Fruit fly (Drosophila melanogaster) whole organism, prepupa: ENCODE results near the gene CG11089.

Source experiments
- CG10631 ChIP-seq: fragments of 200-800 bp; sonication (Bioruptor generic); optimal IDR thresholded peaks from 2 replicates; lab custom pipeline; 2016; ENCODE audit warnings: missing biosample characterization, missing genetic modification characterization
- CG11762 ChIP-seq: fragments of 200-800 bp; sonication (Bioruptor generic); optimal IDR thresholded peaks from 3 replicates; lab custom pipeline; 2016; ENCODE audit warnings: missing biosample characterization, missing genetic modification characterization; ENCODE audit not compliant: insufficient read depth
- CG11902 ChIP-seq: fragments of 200-800 bp; sonication (Bioruptor generic); optimal IDR thresholded peaks from 3 replicates; lab custom pipeline; 2016; ENCODE audit warnings: missing biosample characterization, missing genetic modification characterization
- CG15336 ChIP-seq: fragments of 200-800 bp; sonication (Bioruptor generic); IDR thresholded peaks from 2 replicates; pipeline ENCODE4 v1.3.6; 2022; ENCODE audit warnings: missing biosample characterization, missing genetic modification characterization
- CG1621 ChIP-seq: fragments of 200-800 bp; sonication (Bioruptor generic); optimal IDR thresholded peaks from 3 replicates; lab custom pipeline; 2018; ENCODE audit warnings: missing biosample characterization, mild to moderate bottlenecking, missing genetic modification characterization
- CG16779 ChIP-seq: fragments of 200-800 bp; sonication (Bioruptor generic); optimal IDR thresholded peaks from 3 replicates; lab custom pipeline; 2017; ENCODE audit warnings: missing biosample characterization, mild to moderate bottlenecking, missing genetic modification characterization
- CG3032 ChIP-seq: fragments of 200-800 bp; optimal IDR thresholded peaks from 2 replicates; lab custom pipeline; 2019; ENCODE audit warnings: missing biosample characterization, mild to moderate bottlenecking, missing genetic modification characterization, moderate library complexity
- CG31627 ChIP-seq: fragments of 200-800 bp; sonication (Bioruptor generic); optimal IDR thresholded peaks from 3 replicates; lab custom pipeline; 2016; ENCODE audit warnings: missing biosample characterization, missing genetic modification characterization
- CG32006 ChIP-seq: fragments of 200-800 bp; sonication (Bioruptor generic); optimal IDR thresholded peaks from 3 replicates; lab custom pipeline; 2017; ENCODE audit warnings: missing biosample characterization, mild to moderate bottlenecking, missing genetic modification characterization
- CG34406 ChIP-seq: fragments of 200-800 bp; sonication (Bioruptor generic); optimal IDR thresholded peaks from 3 replicates; lab custom pipeline; 2016; ENCODE audit warnings: missing biosample characterization, missing genetic modification characterization
- CG3919 ChIP-seq: fragments of 200-800 bp; sonication (Bioruptor generic); optimal IDR thresholded peaks from 3 replicates; lab custom pipeline; 2016; ENCODE audit warnings: missing biosample characterization, missing genetic modification characterization
- CG4318 ChIP-seq: fragments of 200-800 bp; sonication (Bioruptor generic); optimal IDR thresholded peaks from 3 replicates; lab custom pipeline; 2017; ENCODE audit warnings: missing biosample characterization, mild to moderate bottlenecking, missing genetic modification characterization
- CG6163 ChIP-seq: fragments of 200-800 bp; sonication (Bioruptor generic); IDR thresholded peaks from 3 replicates; pipeline ENCODE4 v1.3.6; 2022; ENCODE audit warnings: missing biosample characterization, missing genetic modification characterization
- CG6276 ChIP-seq: fragments of 200-800 bp; sonication (Bioruptor generic); optimal IDR thresholded peaks from 2 replicates; lab custom pipeline; 2017; ENCODE audit warnings: missing biosample characterization, mild to moderate bottlenecking, missing genetic modification characterization
- CG6808 ChIP-seq: fragments of 200-800 bp; sonication (Bioruptor generic); optimal IDR thresholded peaks from 3 replicates; lab custom pipeline; 2017; ENCODE audit warnings: missing biosample characterization, missing genetic modification characterization, mild to moderate bottlenecking, moderate library complexity, missing genetic modification reagents
- CG7368 ChIP-seq: fragments of 200-800 bp; sonication (Bioruptor generic); optimal IDR thresholded peaks from 3 replicates; lab custom pipeline; 2016; ENCODE audit warnings: missing biosample characterization, missing genetic modification characterization
- CG8119 ChIP-seq: fragments of 200-800 bp; sonication (Bioruptor generic); IDR thresholded peaks from 3 replicates; pipeline ENCODE4 v1.3.6; 2022; ENCODE audit warnings: missing biosample characterization, missing genetic modification characterization
- CG8319 ChIP-seq: fragments of 200-800 bp; sonication (Bioruptor generic); optimal IDR thresholded peaks from 3 replicates; lab custom pipeline; 2016; ENCODE audit warnings: missing biosample characterization, missing genetic modification characterization
- CG8632 ChIP-seq: fragments of 200-800 bp; sonication (Bioruptor generic); optimal IDR thresholded peaks from 3 replicates; lab custom pipeline; 2016; ENCODE audit warnings: missing biosample characterization, missing genetic modification characterization
- CG9139 ChIP-seq: fragments of 200-800 bp; sonication (Bioruptor generic); optimal IDR thresholded peaks from 3 replicates; lab custom pipeline; 2017; ENCODE audit warnings: missing biosample characterization, mild to moderate bottlenecking, missing genetic modification characterization
- Eip75B ChIP-seq: fragments of 200-800 bp; sonication (Bioruptor generic); optimal IDR thresholded peaks from 3 replicates; lab custom pipeline; 2016; ENCODE audit warnings: missing biosample characterization, missing genetic modification characterization
- Eip78C ChIP-seq: fragments of 200-800 bp; sonication (Bioruptor generic); peaks from one replicate; lab custom pipeline; 2016; ENCODE audit warnings: missing biosample characterization, missing genetic modification characterization
- Eip93F ChIP-seq: fragments of 200-800 bp; sonication (Bioruptor generic); optimal IDR thresholded peaks from 2 replicates; lab custom pipeline; 2016; ENCODE audit warnings: missing biosample characterization, mild to moderate bottlenecking, missing genetic modification characterization
- Ets21C ChIP-seq: fragments of 200-800 bp; sonication (Bioruptor generic); optimal IDR thresholded peaks from 3 replicates; lab custom pipeline; 2016; ENCODE audit warnings: missing biosample characterization, missing genetic modification characterization
- Ets96B ChIP-seq: fragments of 200-800 bp; optimal IDR thresholded peaks from 2 replicates; lab custom pipeline; 2019; ENCODE audit warnings: missing biosample characterization, mild to moderate bottlenecking, missing genetic modification characterization, moderate library complexity
- Gug ChIP-seq: fragments of 200-800 bp; sonication (Bioruptor generic); IDR thresholded peaks from 2 replicates; pipeline ENCODE4 v1.3.6; 2022; ENCODE audit warnings: missing biosample characterization, missing genetic modification characterization
- Hr38 ChIP-seq: sonication (Bioruptor generic); optimal IDR thresholded peaks from 2 replicates; lab custom pipeline; 2016; ENCODE audit warnings: missing biosample characterization, missing genetic modification characterization
- Hr39 ChIP-seq: fragments of 200-800 bp; sonication (Bioruptor generic); optimal IDR thresholded peaks from 2 replicates; lab custom pipeline; 2016; ENCODE audit warnings: missing biosample characterization, missing genetic modification characterization
- Hr4 ChIP-seq: fragments of 200-800 bp; sonication (Bioruptor generic); optimal IDR thresholded peaks from 3 replicates; lab custom pipeline; 2016; ENCODE audit warnings: missing biosample characterization, missing genetic modification characterization
- Lpt ChIP-seq: fragments of 200-800 bp; sonication (Bioruptor generic); optimal IDR thresholded peaks from 3 replicates; lab custom pipeline; 2016; ENCODE audit warnings: missing biosample characterization, missing genetic modification characterization
- Met ChIP-seq: fragments of 200-800 bp; sonication (Bioruptor generic); optimal IDR thresholded peaks from 3 replicates; lab custom pipeline; 2016; ENCODE audit warnings: missing biosample characterization, missing genetic modification characterization
- Smox ChIP-seq: fragments of 200-800 bp; sonication (Bioruptor generic); optimal IDR thresholded peaks from 3 replicates; lab custom pipeline; 2016; ENCODE audit warnings: missing biosample characterization, missing genetic modification characterization
- Sox102F ChIP-seq: fragments of 200-800 bp; sonication (Bioruptor generic); optimal IDR thresholded peaks from 2 replicates; lab custom pipeline; 2016; ENCODE audit warnings: missing biosample characterization, mild to moderate bottlenecking, missing genetic modification characterization
- Sox14 ChIP-seq: fragments of 200-800 bp; sonication (Bioruptor generic); optimal IDR thresholded peaks from 3 replicates; lab custom pipeline; 2016; ENCODE audit warnings: missing biosample characterization, missing genetic modification characterization
- Sox15 ChIP-seq: fragments of 200-800 bp; sonication (Bioruptor generic); optimal IDR thresholded peaks from 3 replicates; lab custom pipeline; 2016; ENCODE audit warnings: missing biosample characterization, missing genetic modification characterization
- achi ChIP-seq: fragments of 200-800 bp; sonication (Bioruptor generic); optimal IDR thresholded peaks from 3 replicates; lab custom pipeline; 2016; ENCODE audit warnings: missing biosample characterization, missing genetic modification characterization
- acj6 ChIP-seq: fragments of 200-800 bp; sonication (Bioruptor generic); optimal IDR thresholded peaks from 3 replicates; lab custom pipeline; 2016; ENCODE audit warnings: missing biosample characterization, missing genetic modification characterization
- cyc ChIP-seq: fragments of 200-800 bp; sonication (Bioruptor generic); optimal IDR thresholded peaks from 3 replicates; lab custom pipeline; 2016; ENCODE audit warnings: missing biosample characterization, missing genetic modification characterization
- dac ChIP-seq: fragments of 200-800 bp; sonication (Bioruptor generic); optimal IDR thresholded peaks from 2 replicates; lab custom pipeline; 2017; ENCODE audit warnings: missing biosample characterization, mild to moderate bottlenecking, missing genetic modification characterization
- dsx ChIP-seq: fragments of 200-800 bp; optimal IDR thresholded peaks from 3 replicates; lab custom pipeline; 2019; ENCODE audit warnings: missing biosample characterization, mild to moderate bottlenecking, missing genetic modification characterization, moderate library complexity; ENCODE audit not compliant: poor library complexity, severe bottlenecking
- eg ChIP-seq: fragments of 200-800 bp; sonication (Bioruptor generic); IDR thresholded peaks from 3 replicates; pipeline ENCODE4 v1.3.6; 2022; ENCODE audit warnings: missing biosample characterization, missing genetic modification characterization
- fd59A ChIP-seq: fragments of 200-800 bp; sonication (Bioruptor generic); optimal IDR thresholded peaks from 2 replicates; lab custom pipeline; 2017; ENCODE audit warnings: missing biosample characterization, mild to moderate bottlenecking, missing genetic modification characterization, missing genetic modification reagents
- fkh ChIP-seq: fragments of 200-800 bp; sonication (Bioruptor generic); optimal IDR thresholded peaks from 3 replicates; lab custom pipeline; 2017; ENCODE audit warnings: missing biosample characterization, mild to moderate bottlenecking, missing genetic modification characterization, moderate library complexity
- net ChIP-seq: fragments of 200-800 bp; sonication (Bioruptor generic); optimal IDR thresholded peaks from 3 replicates; lab custom pipeline; 2016; ENCODE audit warnings: missing biosample characterization, missing genetic modification characterization
- pdm3 ChIP-seq: fragments of 200-800 bp; sonication (Bioruptor generic); optimal IDR thresholded peaks from 3 replicates; lab custom pipeline; 2016; ENCODE audit warnings: missing biosample characterization, missing genetic modification characterization
- salr ChIP-seq, 2 experiments: fragments of 200-800 bp; sonication (Bioruptor generic); optimal IDR thresholded peaks; 3 replicates each; lab custom pipeline; 2016 to 2018; ENCODE audit warnings: missing biosample characterization in 2 of 2, missing genetic modification characterization in 2 of 2, mild to moderate bottlenecking in 1 of 2
- spab ChIP-seq: fragments of 200-800 bp; sonication (Bioruptor generic); optimal IDR thresholded peaks from 2 replicates; lab custom pipeline; 2017; ENCODE audit warnings: missing biosample characterization, mild to moderate bottlenecking, missing genetic modification characterization, missing genetic modification reagents
- ss ChIP-seq, 2 experiments: fragments of 200-800 bp; sonication (Bioruptor generic); optimal IDR thresholded peaks; 2 replicates in 1 of 2; 3 replicates in 1 of 2; lab custom pipeline; 2017 to 2018; ENCODE audit warnings: mild to moderate bottlenecking in 2 of 2, missing biosample characterization in 2 of 2, missing genetic modification characterization in 2 of 2, moderate library complexity in 1 of 2
- topi ChIP-seq: fragments of 200-800 bp; sonication (Bioruptor generic); optimal IDR thresholded peaks from 3 replicates; lab custom pipeline; 2016; ENCODE audit warnings: missing biosample characterization, missing genetic modification characterization
- vri ChIP-seq: fragments of 200-800 bp; sonication (Bioruptor generic); optimal IDR thresholded peaks from 3 replicates; lab custom pipeline; 2016; ENCODE audit warnings: missing biosample characterization, mild to moderate bottlenecking, missing genetic modification characterization

Gene CG11089

dm6 chr3R:24890919-24891318 is 14.1 kb downstream of the CG11089 start (continued):
- TF ChIP-seq CG3032 (no peak), CG7368 (no peak), Ets96B (tag; lab: Kevin White, UChicago) (no peak), eg (peak; percentile 29; the same call in 1 of the 3 replicates), Hr38 (GFP tag; lab: Kevin White, UChicago) (no peak), spab (GFP tag; lab: Kevin White, UChicago) (no peak), Sox14 (GFP tag; lab: Kevin White, UChicago) (no peak), Hr4 (GFP tag; lab: Kevin White, UChicago) (peak; percentile 59), CG16779 (no peak), Eip78C (peak; percentile 69), Gug (GFP tag; lab: Robert Waterston, UW) (no peak), Hr39 (peak; percentile 6), Met (GFP tag; lab: Kevin White, UChicago) (no peak), CG34406 (no peak), CG3919 (no peak), CG8119 (GFP tag; lab: Robert Waterston, UW) (peak; percentile 55; the same call in 2 of the 3 replicates), CG31627 (GFP tag; lab: Kevin White, UChicago) (no peak), ss (GFP tag; optimal IDR thresholded peaks at IDR 0.05; lab: Kevin White, UChicago) (no peak), dsx (GFP tag; lab: Kevin White, UChicago) (no peak), CG4318 (peak; percentile 47), net (GFP tag; lab: Kevin White, UChicago) (no peak), CG8632 (GFP tag; lab: Kevin White, UChicago) (no peak), CG10631 (no peak), fkh (GFP tag; lab: Kevin White, UChicago) (no peak), Eip93F (GFP tag; lab: Kevin White, UChicago) (no peak), CG8319 (GFP tag; lab: Kevin White, UChicago) (no peak), Eip75B (GFP tag; lab: Kevin White, UChicago) (no peak), cyc (GFP tag; lab: Kevin White, UChicago) (no peak), Lpt (no peak), CG11762 (GFP tag; lab: Kevin White, UChicago) (no peak), CG6163 (GFP tag; lab: Robert Waterston, UW) (0 out of 3 replicates have a peak, but pooled peaks have one; percentile 16), CG9139 (no peak), CG15336 (peak; percentile 67), achi (GFP tag; lab: Kevin White, UChicago) (peak; percentile 5), vri (GFP tag; lab: Kevin White, UChicago) (no peak), Sox15 (no peak)

- peak; percentile 81 for TF ChIP-seq acj6 (GFP tag; lab: Kevin White, UChicago)
- peak; percentile 77 for TF ChIP-seq Smox (GFP tag; lab: Kevin White, UChicago)
- TF ChIP-seq CG6163 (GFP tag; lab: Robert Waterston, UW), result peak; percentile 81; the same call in 2 of the 3 replicates
- peak; percentile 90 for TF ChIP-seq CG32006 (GFP tag; lab: Kevin White, UChicago)
- TF ChIP-seq dac (GFP tag; lab: Kevin White, UChicago), result peak; percentile 62
- TF ChIP-seq salr (GFP tag; optimal IDR thresholded peaks at IDR 0.05; lab: Kevin White, UChicago), result peak; percentile 7 to 86
- peak; percentile 59 for TF ChIP-seq CG11902 (GFP tag; lab: Kevin White, UChicago)
- TF ChIP-seq CG1621 (tag; lab: Kevin White, UChicago), result peak; percentile 45
- TF ChIP-seq Hr4 (GFP tag; lab: Kevin White, UChicago), result peak; percentile 66
- TF ChIP-seq pdm3, result peak; percentile 68
- TF ChIP-seq cyc (GFP tag; lab: Kevin White, UChicago), result peak; percentile 74
- peak; percentile 83 for TF ChIP-seq Met (GFP tag; lab: Kevin White, UChicago)
- peak; percentile 91 for TF ChIP-seq CG6808
- peak; percentile 85 for TF ChIP-seq fd59A (GFP tag; lab: Kevin White, UChicago)
- TF ChIP-seq topi, result peak; percentile 72
- peak; percentile 80 for TF ChIP-seq CG11762 (GFP tag; lab: Kevin White, UChicago)
- peak; percentile 39 for TF ChIP-seq Sox15
- peak; percentile 22 for TF ChIP-seq Hr39
- TF ChIP-seq CG31627 (GFP tag; lab: Kevin White, UChicago), result peak; percentile 33
- TF ChIP-seq CG15336, result peak; percentile 94
- peak; percentile 19 for TF ChIP-seq Ets21C (GFP tag; lab: Kevin White, UChicago)
- peak; percentile 86 for TF ChIP-seq CG3919
- TF ChIP-seq Eip75B (GFP tag; lab: Kevin White, UChicago), result peak; percentile 53
- TF ChIP-seq CG6276 (GFP tag; lab: Kevin White, UChicago), result peak; percentile 92
- peak; percentile 95 for TF ChIP-seq Eip78C
- peak; percentile 63 for TF ChIP-seq Sox102F (GFP tag; lab: Kevin White, UChicago)
Observed at dm6 chr3R:24893320-24893955, 16.6 kb downstream of the CG11089 start.
